Worm (Caenorhabditis elegans) whole organism, early embryonic: ENCODE data around the gene F13D12.5.

Experiments
- B0310.2 ChIP-seq: sonication (generic microtip); optimal IDR thresholded peaks from 2 replicates; lab custom pipeline; 2016; ENCODE audit warnings: mild to moderate bottlenecking, missing genetic modification characterization, missing compliant biosample characterization
- F13C5.2 ChIP-seq: sonication (generic microtip); optimal IDR thresholded peaks from 2 replicates; lab custom pipeline; 2017; ENCODE audit warnings: mild to moderate bottlenecking, missing genetic modification characterization, inconsistent platforms, missing compliant biosample characterization
- aly-1 ChIP-seq: sonication (generic microtip); optimal IDR thresholded peaks from 2 replicates; lab custom pipeline; 2016; ENCODE audit warnings: missing genetic modification characterization, missing compliant biosample characterization
- ama-1 ChIP-seq: fragments of 150-350 bp; optimal IDR thresholded peaks from 2 replicates; lab custom pipeline; 2014
- ceh-13 ChIP-seq: fragments of 200-800 bp; sonication (Bioruptor generic); optimal IDR thresholded peaks from 2 replicates; lab custom pipeline; 2018; ENCODE audit warnings: mild to moderate bottlenecking, missing genetic modification characterization, missing compliant biosample characterization
- ceh-36 ChIP-seq: sonication (generic microtip); optimal IDR thresholded peaks from 2 replicates; lab custom pipeline; 2016; ENCODE audit warnings: missing genetic modification characterization, inconsistent platforms, missing compliant biosample characterization
- ets-7 ChIP-seq: sonication (generic microtip); optimal IDR thresholded peaks from 2 replicates; lab custom pipeline; 2016; ENCODE audit warnings: missing genotype, missing genetic modification characterization, missing compliant biosample characterization
- hmbx-1 ChIP-seq: sonication (generic microtip); optimal IDR thresholded peaks from 2 replicates; lab custom pipeline; 2016; ENCODE audit warnings: mild to moderate bottlenecking, missing genetic modification characterization, missing compliant biosample characterization
- hmg-4 ChIP-seq: fragments of 200-800 bp; sonication (Bioruptor generic); optimal IDR thresholded peaks from 2 replicates; lab custom pipeline; 2018; ENCODE audit warnings: mild to moderate bottlenecking, missing genetic modification characterization, missing compliant biosample characterization
- pes-1 ChIP-seq: fragments of 200-800 bp; sonication (Bioruptor generic); IDR thresholded peaks from 2 replicates; pipeline ENCODE4 v1.3.6; 2022; ENCODE audit warnings: missing genetic modification reagents, missing genetic modification characterization, missing compliant biosample characterization
- scrt-1 ChIP-seq: fragments of 200-800 bp; sonication (Bioruptor generic); IDR thresholded peaks from 2 replicates; pipeline ENCODE4 v1.3.6; 2022; ENCODE audit warnings: missing genetic modification characterization, missing compliant biosample characterization
- sea-1 ChIP-seq: fragments of 200-800 bp; sonication (Bioruptor generic); conservative IDR thresholded peaks from 2 replicates; pipeline ENCODE4 v1.3.6; 2022; ENCODE audit warnings: missing genetic modification characterization, missing compliant biosample characterization
- tbx-37 ChIP-seq: fragments of 200-800 bp; sonication (Bioruptor generic); conservative IDR thresholded peaks from 2 replicates; pipeline ENCODE4 v1.3.6; 2022; ENCODE audit warnings: missing genetic modification reagents, missing genetic modification characterization, missing compliant biosample characterization

The F13D12.5 gene

ce11 chrII:11761806-11762512 lies 35.3 kb downstream of the F13D12.5 start:
- TF ChIP-seq sea-1, result 0 out of 2 replicates have a peak, but pooled peaks have one; percentile 65
- no peak for TF ChIP-seq B0310.2 (tag; lab: Kevin White, UChicago)

- TF ChIP-seq scrt-1 (GFP tag; lab: Robert Waterston, UW) (no peak), ceh-36 (tag; lab: Kevin White, UChicago) (no peak), ceh-13 (GFP tag; lab: Kevin White, UChicago) (no peak), B0310.2 (tag; lab: Kevin White, UChicago) (no peak), sea-1 (no peak)
These were observed 39.0 kb downstream of the F13D12.5 start for ce11 chrII:11765506-11766152.

ce11 chrII:11766472-11766871 lies 39.9 kb downstream of the F13D12.5 start, which contains the start of gene F44E5.2:
TSS of gene F44E5.2 (plus strand) at chrII:11766772.
- no peak for TF ChIP-seq hmbx-1
- no peak for TF ChIP-seq scrt-1 (GFP tag; lab: Robert Waterston, UW)
- no peak for TF ChIP-seq aly-1 (tag; lab: Kevin White, UChicago)
- no peak for TF ChIP-seq tbx-37 (GFP tag; lab: Robert Waterston, UW)
- TF ChIP-seq ceh-36 (tag; lab: Kevin White, UChicago), result no peak

ce11 chrII:11772364-11772763 lies 45.8 kb downstream of the F13D12.5 start, which contains the start of gene F44E5.15:
TSS of gene F44E5.15 (plus strand) at chrII:11772664.
- TF ChIP-seq B0310.2 (tag; lab: Kevin White, UChicago) (no peak), ets-7 (tag; lab: Kevin White, UChicago) (no peak)

- peak; percentile 5 for TF ChIP-seq hmg-4 (GFP tag; lab: Kevin White, UChicago)
- TF ChIP-seq aly-1 (tag; lab: Kevin White, UChicago), result no peak
These were observed 47.6 kb downstream of the F13D12.5 start, which contains the start of gene F44E5.1 for ce11 chrII:11774218-11774617. TSS of gene F44E5.1 (minus strand) at chrII:11774559.

- no peak for TF ChIP-seq ama-1 (lab: Kevin White, UChicago)
- peak; percentile 17 for TF ChIP-seq F13C5.2 (tag; lab: Kevin White, UChicago)
- no peak for TF ChIP-seq aly-1 (tag; lab: Kevin White, UChicago)
- no peak for TF ChIP-seq ets-7 (tag; lab: Kevin White, UChicago)
- TF ChIP-seq pes-1 (GFP tag; lab: Robert Waterston, UW), result no peak
- TF ChIP-seq hmg-4 (GFP tag; lab: Kevin White, UChicago), result peak; percentile 20
These were observed 51.4 kb downstream of the F13D12.5 start, which contains the start of the genes patr-1 and dna-2 for ce11 chrII:11777893-11778480. TSS of gene patr-1 (minus strand) at chrII:11777943. TSS of gene dna-2 (plus strand) at chrII:11778430.
